Worm (Caenorhabditis elegans) whole organism, early embryonic: Measurements from ENCODE around the gene H20J04.6.

Experiments used
- F13C5.2 ChIP-seq: sonication (generic microtip); optimal IDR thresholded peaks from 2 replicates; lab custom pipeline; 2017; ENCODE audit warnings: mild to moderate bottlenecking, missing genetic modification characterization, inconsistent platforms, missing compliant biosample characterization
- aly-1 ChIP-seq: sonication (generic microtip); optimal IDR thresholded peaks from 2 replicates; lab custom pipeline; 2016; ENCODE audit warnings: missing genetic modification characterization, missing compliant biosample characterization
- ama-1 ChIP-seq: fragments of 150-350 bp; optimal IDR thresholded peaks from 2 replicates; lab custom pipeline; 2014
- ceh-36 ChIP-seq: sonication (generic microtip); optimal IDR thresholded peaks from 2 replicates; lab custom pipeline; 2016; ENCODE audit warnings: missing genetic modification characterization, inconsistent platforms, missing compliant biosample characterization
- ets-7 ChIP-seq: sonication (generic microtip); optimal IDR thresholded peaks from 2 replicates; lab custom pipeline; 2016; ENCODE audit warnings: missing genotype, missing genetic modification characterization, missing compliant biosample characterization
- hnd-1 ChIP-seq: sonication (generic microtip); optimal IDR thresholded peaks from 2 replicates; lab custom pipeline; 2016; ENCODE audit warnings: missing genetic modification characterization, missing compliant biosample characterization
- tbx-37 ChIP-seq: fragments of 200-800 bp; sonication (Bioruptor generic); conservative IDR thresholded peaks from 2 replicates; pipeline ENCODE4 v1.3.6; 2022; ENCODE audit warnings: missing genetic modification reagents, missing genetic modification characterization, missing compliant biosample characterization

DNA sequence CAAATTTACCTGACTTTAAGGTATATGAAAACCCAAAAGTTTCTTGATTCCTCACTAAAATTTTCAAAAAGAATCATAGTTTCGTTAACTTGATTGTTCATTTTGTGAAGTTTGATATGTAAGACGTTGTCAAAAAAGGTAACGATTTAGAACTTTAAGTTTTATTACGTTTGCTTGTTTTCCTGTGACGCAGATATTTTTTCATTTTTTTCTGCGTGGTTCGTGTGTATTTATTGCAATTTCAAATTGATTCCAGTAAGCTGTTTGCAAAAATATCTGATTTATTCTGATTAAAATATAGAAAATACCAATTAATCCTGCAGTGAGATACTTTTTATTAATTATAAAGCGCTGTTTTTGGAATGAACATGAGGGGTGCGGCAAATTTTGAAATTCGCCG, 7.0 kb upstream of the H20J04.6 start, which contains the start of gene srw-40:
- TF ChIP-seq ama-1 (lab: Kevin White, UChicago) (no peak), ets-7 (tag; lab: Kevin White, UChicago) (no peak), hnd-1 (tag; lab: Kevin White, UChicago) (no peak), aly-1 (tag; lab: Kevin White, UChicago) (no peak), tbx-37 (GFP tag; lab: Robert Waterston, UW) (no peak), ceh-36 (tag; lab: Kevin White, UChicago) (no peak), F13C5.2 (no peak)
